Worm (Caenorhabditis elegans) whole organism, early embryonic: ENCODE measurements around the gene C36E8.4.

ENCODE experiments used
- F13C5.2 ChIP-seq: sonication (generic microtip); optimal IDR thresholded peaks from 2 replicates; lab custom pipeline; 2017; ENCODE audit warnings: mild to moderate bottlenecking, missing genetic modification characterization, inconsistent platforms, missing compliant biosample characterization
- ama-1 ChIP-seq: fragments of 150-350 bp; optimal IDR thresholded peaks from 2 replicates; lab custom pipeline; 2014
- ceh-36 ChIP-seq: sonication (generic microtip); optimal IDR thresholded peaks from 2 replicates; lab custom pipeline; 2016; ENCODE audit warnings: missing genetic modification characterization, inconsistent platforms, missing compliant biosample characterization
- ets-7 ChIP-seq: sonication (generic microtip); optimal IDR thresholded peaks from 2 replicates; lab custom pipeline; 2016; ENCODE audit warnings: missing genotype, missing genetic modification characterization, missing compliant biosample characterization
- flt-1 ChIP-seq: fragments of 200-800 bp; sonication (Bioruptor generic); IDR thresholded peaks from 2 replicates; pipeline ENCODE4 v1.3.6; 2022; ENCODE audit warnings: missing genetic modification characterization, missing compliant biosample characterization
- hmg-4 ChIP-seq: fragments of 200-800 bp; sonication (Bioruptor generic); optimal IDR thresholded peaks from 2 replicates; lab custom pipeline; 2018; ENCODE audit warnings: mild to moderate bottlenecking, missing genetic modification characterization, missing compliant biosample characterization
- pes-1 ChIP-seq: fragments of 200-800 bp; sonication (Bioruptor generic); IDR thresholded peaks from 2 replicates; pipeline ENCODE4 v1.3.6; 2022; ENCODE audit warnings: missing genetic modification reagents, missing genetic modification characterization, missing compliant biosample characterization
- scrt-1 ChIP-seq: fragments of 200-800 bp; sonication (Bioruptor generic); IDR thresholded peaks from 2 replicates; pipeline ENCODE4 v1.3.6; 2022; ENCODE audit warnings: missing genetic modification characterization, missing compliant biosample characterization
- sea-1 ChIP-seq: fragments of 200-800 bp; sonication (Bioruptor generic); conservative IDR thresholded peaks from 2 replicates; pipeline ENCODE4 v1.3.6; 2022; ENCODE audit warnings: missing genetic modification characterization, missing compliant biosample characterization
- tbx-11 ChIP-seq: fragments of 200-800 bp; sonication (Bioruptor generic); IDR thresholded peaks from 2 replicates; pipeline ENCODE4 v1.3.6; 2022; ENCODE audit warnings: missing genetic modification characterization, missing compliant biosample characterization
- tbx-37 ChIP-seq: fragments of 200-800 bp; sonication (Bioruptor generic); conservative IDR thresholded peaks from 2 replicates; pipeline ENCODE4 v1.3.6; 2022; ENCODE audit warnings: missing genetic modification reagents, missing genetic modification characterization, missing compliant biosample characterization

DNA sequence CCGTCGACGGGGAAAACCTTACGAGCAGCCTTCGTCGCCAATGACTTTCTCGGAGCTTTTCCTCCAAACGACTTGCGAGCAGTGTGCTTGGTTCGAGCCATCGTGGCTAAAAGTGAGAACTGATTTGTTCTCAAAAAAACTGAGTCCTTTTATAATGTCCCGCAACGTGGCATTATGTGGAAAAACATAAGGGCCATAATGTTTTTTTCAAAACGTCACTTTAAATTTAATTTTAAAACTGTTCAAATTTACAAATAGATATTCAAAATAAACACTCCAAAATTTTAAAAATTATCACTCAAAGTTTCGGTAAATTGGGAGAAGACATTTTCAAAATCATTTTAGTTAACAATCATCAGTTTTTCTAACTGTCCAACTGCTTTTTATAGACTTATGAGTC, 47.9 kb downstream of the C36E8.4 start, which contains the start of gene his-70:
- no peak for TF ChIP-seq sea-1 (GFP tag; lab: Robert Waterston, UW)
- TF ChIP-seq ets-7 (tag; lab: Kevin White, UChicago) = no peak
- TF ChIP-seq tbx-37 (GFP tag; lab: Robert Waterston, UW) = no peak
- TF ChIP-seq ama-1 (lab: Kevin White, UChicago) = no peak
- TF ChIP-seq flt-1 (GFP tag; lab: Robert Waterston, UW) = no peak
- TF ChIP-seq F13C5.2 = no peak
- no peak for TF ChIP-seq pes-1 (GFP tag; lab: Robert Waterston, UW)
- no peak for TF ChIP-seq tbx-11 (GFP tag; lab: Robert Waterston, UW)
- no peak for TF ChIP-seq hmg-4 (GFP tag; lab: Kevin White, UChicago)
- no peak for TF ChIP-seq scrt-1 (GFP tag; lab: Robert Waterston, UW)
- no peak for TF ChIP-seq ceh-36
